Fruit fly (Drosophila melanogaster) whole organism, embryonic: Measurements from ENCODE around the gene CG13085.

Source experiments
- Adf1 ChIP-seq: fragments of 200-800 bp; sonication (Bioruptor generic); IDR thresholded peaks from 2 replicates; pipeline ENCODE4 v1.3.6; 2022; ENCODE audit warnings: missing biosample characterization, missing genetic modification characterization
- CG10321 ChIP-seq: fragments of 200-800 bp; sonication (Bioruptor generic); IDR thresholded peaks from 2 replicates; pipeline ENCODE4 v1.3.6; 2022; ENCODE audit warnings: missing biosample characterization, missing genetic modification characterization
- CG10431 ChIP-seq: fragments of 200-800 bp; sonication (Bioruptor generic); optimal IDR thresholded peaks from 3 replicates; lab custom pipeline; 2018; ENCODE audit warnings: missing biosample characterization, mild to moderate bottlenecking, missing genetic modification characterization
- CG10543 ChIP-seq: fragments of 200-800 bp; sonication (Bioruptor generic); optimal IDR thresholded peaks from 3 replicates; lab custom pipeline; 2017; ENCODE audit warnings: missing biosample characterization, mild to moderate bottlenecking, missing genetic modification characterization, moderate library complexity
- CG10654 ChIP-seq: fragments of 200-800 bp; sonication (Bioruptor generic); optimal IDR thresholded peaks from 2 replicates; lab custom pipeline; 2016; ENCODE audit warnings: missing biosample characterization, missing genetic modification characterization
- CG11560 ChIP-seq: fragments of 200-800 bp; sonication (Bioruptor generic); IDR thresholded peaks from 3 replicates; pipeline ENCODE4 v1.3.6; 2022; ENCODE audit warnings: missing biosample characterization, missing genetic modification characterization
- CG11695 ChIP-seq: fragments of 200-800 bp; sonication (Bioruptor generic); IDR thresholded peaks from 3 replicates; pipeline ENCODE4 v1.3.6; 2022; ENCODE audit warnings: missing biosample characterization, missing genetic modification characterization
- CG14050 ChIP-seq: fragments of 200-800 bp; sonication (Bioruptor generic); IDR thresholded peaks from 3 replicates; pipeline ENCODE4 v1.3.6; 2022; ENCODE audit warnings: missing biosample characterization, missing genetic modification characterization
- CG15011 ChIP-seq: fragments of 200-800 bp; sonication (Bioruptor generic); optimal IDR thresholded peaks from 3 replicates; lab custom pipeline; 2018; ENCODE audit warnings: missing biosample characterization, mild to moderate bottlenecking, missing genetic modification characterization
- CG15479 ChIP-seq: fragments of 200-800 bp; sonication (Bioruptor generic); optimal IDR thresholded peaks from 3 replicates; lab custom pipeline; 2019; ENCODE audit warnings: missing biosample characterization, mild to moderate bottlenecking, missing genetic modification characterization, moderate library complexity
- CG16815 ChIP-seq: fragments of 200-800 bp; sonication (Bioruptor generic); optimal IDR thresholded peaks from 3 replicates; lab custom pipeline; 2017; ENCODE audit warnings: missing biosample characterization, mild to moderate bottlenecking, missing genetic modification characterization
- CG17612 ChIP-seq: fragments of 200-800 bp; sonication (Bioruptor generic); IDR thresholded peaks from 2 replicates; pipeline ENCODE4 v1.3.6; 2022; ENCODE audit warnings: missing biosample characterization, missing genetic modification characterization
- CG2199 ChIP-seq: fragments of 200-800 bp; sonication (Bioruptor generic); IDR thresholded peaks from 3 replicates; pipeline ENCODE4 v1.3.6; 2022; ENCODE audit warnings: missing biosample characterization, missing genetic modification characterization
- CG2202 ChIP-seq: fragments of 200-800 bp; sonication (Bioruptor generic); optimal IDR thresholded peaks from 2 replicates; lab custom pipeline; 2018; ENCODE audit warnings: missing biosample characterization, mild to moderate bottlenecking, missing genetic modification characterization
- CG2889 ChIP-seq: fragments of 200-800 bp; sonication (Bioruptor generic); IDR thresholded peaks from 3 replicates; pipeline ENCODE4 v1.3.6; 2022; ENCODE audit warnings: missing biosample characterization, missing genetic modification characterization
- CG30020 ChIP-seq: fragments of 200-800 bp; optimal IDR thresholded peaks from 2 replicates; lab custom pipeline; 2019; ENCODE audit warnings: missing biosample characterization, mild to moderate bottlenecking, missing genetic modification characterization, moderate library complexity
- CG3281 ChIP-seq: fragments of 200-800 bp; sonication (Bioruptor generic); optimal IDR thresholded peaks from 3 replicates; lab custom pipeline; 2017; ENCODE audit warnings: missing biosample characterization, mild to moderate bottlenecking, missing genetic modification characterization
- CG34422 ChIP-seq: fragments of 200-800 bp; sonication (Bioruptor generic); IDR thresholded peaks from 3 replicates; pipeline ENCODE4 v1.3.6; 2022; ENCODE audit warnings: missing biosample characterization, missing genetic modification characterization
- CG4328 ChIP-seq: fragments of 200-800 bp; sonication (Bioruptor generic); optimal IDR thresholded peaks from 3 replicates; lab custom pipeline; 2017; ENCODE audit warnings: missing biosample characterization, missing genetic modification reagents, missing genetic modification characterization
- CG43689 ChIP-seq: fragments of 200-800 bp; sonication (Bioruptor generic); IDR thresholded peaks from 2 replicates; pipeline ENCODE4 v1.3.6; 2022; ENCODE audit warnings: missing biosample characterization, missing genetic modification characterization
- CG6254 ChIP-seq: fragments of 200-800 bp; sonication (Bioruptor generic); optimal IDR thresholded peaks from 3 replicates; lab custom pipeline; 2017; ENCODE audit warnings: mild to moderate bottlenecking, missing biosample characterization, missing genetic modification reagents, missing genetic modification characterization
- CG7357 ChIP-seq: fragments of 200-800 bp; sonication (Bioruptor generic); IDR thresholded peaks from 3 replicates; pipeline ENCODE4 v1.3.6; 2022; ENCODE audit warnings: missing biosample characterization, missing genetic modification characterization
- CG9727 ChIP-seq: fragments of 200-800 bp; sonication (Bioruptor generic); optimal IDR thresholded peaks from 3 replicates; lab custom pipeline; 2017; ENCODE audit warnings: missing biosample characterization, mild to moderate bottlenecking, missing genetic modification characterization
- Gug ChIP-seq: fragments of 200-800 bp; sonication (Bioruptor generic); IDR thresholded peaks from 4 replicates; pipeline ENCODE4 v1.3.6; 2022; ENCODE audit warnings: missing biosample characterization, missing genetic modification characterization
- HLH3B ChIP-seq: fragments of 200-800 bp; sonication (Bioruptor generic); IDR thresholded peaks from 2 replicates; pipeline ENCODE4 v1.3.6; 2022; ENCODE audit warnings: missing biosample characterization, missing genetic modification characterization
- HLHmδ ChIP-seq: fragments of 200-800 bp; sonication (Bioruptor generic); optimal IDR thresholded peaks from 2 replicates; lab custom pipeline; 2018; ENCODE audit warnings: missing biosample characterization, mild to moderate bottlenecking, missing genetic modification characterization, moderate library complexity
- Hr39 ChIP-seq: fragments of >200 bp; optimal IDR thresholded peaks from 2 replicates; lab custom pipeline; 2017
- Lpt ChIP-seq: fragments of >200 bp; optimal IDR thresholded peaks from 2 replicates; lab custom pipeline; 2018; ENCODE audit warnings: missing biosample characterization, missing genetic modification characterization
- Med ChIP-seq: fragments of 200-800 bp; sonication (Bioruptor generic); peaks from one replicate; lab custom pipeline; 2016; ENCODE audit warnings: missing biosample characterization, missing genetic modification characterization, mild to moderate bottlenecking, inconsistent platforms, moderate library complexity
- NC2β ChIP-seq: fragments of 200-800 bp; sonication (Bioruptor generic); optimal IDR thresholded peaks from 2 replicates; lab custom pipeline; 2016; ENCODE audit warnings: missing biosample characterization, missing genetic modification characterization
- Xrp1 ChIP-seq: fragments of 200-800 bp; sonication (Bioruptor generic); IDR thresholded peaks from 2 replicates; pipeline ENCODE4 v1.3.6; 2022; ENCODE audit warnings: missing biosample characterization, missing genetic modification characterization
- al ChIP-seq: fragments of 200-800 bp; sonication (Bioruptor generic); IDR thresholded peaks from 2 replicates; pipeline ENCODE4 v1.3.6; 2022; ENCODE audit warnings: missing biosample characterization, missing genetic modification characterization
- caup ChIP-seq: fragments of 200-800 bp; sonication (Bioruptor generic); optimal IDR thresholded peaks from 3 replicates; lab custom pipeline; 2017; ENCODE audit warnings: missing biosample characterization, mild to moderate bottlenecking, missing genetic modification characterization, moderate library complexity; ENCODE audit not compliant: severe bottlenecking
- chinmo ChIP-seq: fragments of 200-800 bp; sonication (Bioruptor generic); IDR thresholded peaks from 4 replicates; pipeline ENCODE4 v1.3.6; 2022; ENCODE audit warnings: missing biosample characterization, missing genetic modification characterization; ENCODE audit not compliant: partially characterized antibody
- chm ChIP-seq: fragments of 200-800 bp; sonication (Bioruptor generic); IDR thresholded peaks from 2 replicates; pipeline ENCODE4 v1.3.6; 2022; ENCODE audit warnings: missing biosample characterization, missing genetic modification characterization
- dpn ChIP-seq, 2 experiments: fragments of 200-800 bp; sonication (Bioruptor generic); optimal IDR thresholded peaks; 3 replicates each; lab custom pipeline; 2016; ENCODE audit warnings: missing biosample characterization in 2 of 2, missing genetic modification characterization in 2 of 2
- fd3F ChIP-seq: fragments of 200-800 bp; sonication (Bioruptor generic); optimal IDR thresholded peaks from 2 replicates; lab custom pipeline; 2018; ENCODE audit warnings: missing biosample characterization, mild to moderate bottlenecking, missing genetic modification characterization, moderate library complexity
- fd96Cb ChIP-seq: fragments of 200-800 bp; sonication (Bioruptor generic); optimal IDR thresholded peaks from 2 replicates; lab custom pipeline; 2018; ENCODE audit warnings: missing biosample characterization, mild to moderate bottlenecking, missing genetic modification characterization, moderate library complexity
- gcm ChIP-seq: fragments of 200-800 bp; sonication (Bioruptor generic); optimal IDR thresholded peaks from 2 replicates; lab custom pipeline; 2019; ENCODE audit warnings: missing biosample characterization, mild to moderate bottlenecking, missing genetic modification characterization, moderate library complexity
- lbe ChIP-seq: fragments of 200-800 bp; sonication (Bioruptor generic); optimal IDR thresholded peaks from 2 replicates; lab custom pipeline; 2016; ENCODE audit warnings: missing biosample characterization, mild to moderate bottlenecking, missing genetic modification characterization
- nmo ChIP-seq: fragments of 200-800 bp; sonication (Bioruptor generic); optimal IDR thresholded peaks from 2 replicates; lab custom pipeline; 2018; ENCODE audit warnings: missing biosample characterization, mild to moderate bottlenecking, missing genetic modification characterization, moderate library complexity
- org-1 ChIP-seq: fragments of 200-800 bp; sonication (Bioruptor generic); optimal IDR thresholded peaks from 2 replicates; lab custom pipeline; 2017; ENCODE audit warnings: missing biosample characterization, missing genetic modification characterization
- peb ChIP-seq: fragments of 200-800 bp; sonication (Bioruptor generic); IDR thresholded peaks from 2 replicates; pipeline ENCODE4 v1.3.6; 2022; ENCODE audit warnings: missing biosample characterization, missing genetic modification characterization
- pfk ChIP-seq: fragments of 200-800 bp; sonication (Bioruptor generic); optimal IDR thresholded peaks from 2 replicates; lab custom pipeline; 2018; ENCODE audit warnings: missing biosample characterization, mild to moderate bottlenecking, missing genetic modification characterization, moderate library complexity
- pnt ChIP-seq: fragments of 200-800 bp; sonication (Bioruptor generic); optimal IDR thresholded peaks from 3 replicates; lab custom pipeline; 2016; ENCODE audit warnings: missing biosample characterization, missing genetic modification characterization
- pros ChIP-seq: fragments of 200-800 bp; sonication (Bioruptor generic); optimal IDR thresholded peaks from 3 replicates; lab custom pipeline; 2019; ENCODE audit warnings: missing biosample characterization, mild to moderate bottlenecking, missing genetic modification characterization, moderate library complexity
- sqz ChIP-seq: fragments of 200-800 bp; sonication (Bioruptor generic); optimal IDR thresholded peaks from 3 replicates; lab custom pipeline; 2018; ENCODE audit warnings: missing biosample characterization, mild to moderate bottlenecking, missing genetic modification characterization
- tll ChIP-seq, 2 experiments: fragments of 200-800 bp in 1 of 2; fragments of >200 bp in 1 of 2; sonication (Bioruptor generic) in 1 of 2; optimal IDR thresholded peaks; 2 replicates each; lab custom pipeline; 2017 to 2019; ENCODE audit warnings: missing biosample characterization in 2 of 2, missing genetic modification characterization in 2 of 2, mild to moderate bottlenecking in 1 of 2, moderate library complexity in 1 of 2
- twi ChIP-seq: fragments of 200-800 bp; optimal IDR thresholded peaks from 2 replicates; lab custom pipeline; 2019; ENCODE audit warnings: missing biosample characterization, mild to moderate bottlenecking, missing genetic modification characterization, moderate library complexity
- wor ChIP-seq: fragments of 200-800 bp; sonication (Bioruptor generic); IDR thresholded peaks from 2 replicates; pipeline ENCODE4 v1.3.6; 2022; ENCODE audit warnings: missing biosample characterization, missing genetic modification characterization
- zf30C ChIP-seq: fragments of 200-800 bp; sonication (Bioruptor generic); optimal IDR thresholded peaks from 3 replicates; lab custom pipeline; 2018; ENCODE audit warnings: missing biosample characterization, mild to moderate bottlenecking, missing genetic modification characterization

CG13085 gene

DNA sequence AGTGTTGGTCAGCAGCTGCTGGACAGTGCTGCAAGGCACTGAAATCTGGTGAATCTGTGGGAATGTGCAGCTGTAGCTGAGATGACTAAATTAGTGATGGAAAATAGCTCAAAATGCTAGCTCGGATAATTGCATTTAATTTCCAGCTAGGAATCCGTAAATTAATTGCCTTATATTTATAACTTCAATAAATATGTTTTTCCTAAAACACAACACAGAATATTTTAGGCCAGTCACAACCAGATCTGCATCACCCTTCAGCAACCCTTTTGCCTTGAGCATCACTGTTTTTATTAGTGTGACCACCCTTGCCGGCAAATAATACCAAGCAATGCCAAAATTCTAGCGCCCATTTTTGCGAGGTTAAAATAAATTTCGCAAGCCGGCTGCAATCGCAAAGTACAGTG is 20.9 kb downstream of the CG13085 start, which contains the start of gene Hs2st (continued):
- TF ChIP-seq pnt (GFP tag; lab: Kevin White, UChicago) (peak; percentile 95), HLH3B (GFP tag; lab: Robert Waterston, UW) (peak; percentile 86), Lpt (GFP tag; lab: Kevin White, UChicago) (no peak), chinmo (GFP tag; lab: Robert Waterston, UW) (peak; percentile 79; the same call in 3 of the 4 replicates), NC2β (GFP tag; lab: Kevin White, UChicago) (peak; percentile 91), CG10431 (GFP tag; lab: Kevin White, UChicago) (peak; percentile 73), CG2889 (peak; percentile 90), chm (GFP tag; lab: Robert Waterston, UW) (peak; percentile 88), nmo (GFP tag; lab: Kevin White, UChicago) (peak; percentile 97), pros (GFP tag; lab: Kevin White, UChicago) (peak; percentile 1), CG11560 (peak; percentile 87), wor (GFP tag; lab: Robert Waterston, UW) (peak; percentile 89), Med (GFP tag; lab: Kevin White, UChicago) (peak; percentile 99), al (GFP tag; lab: Robert Waterston, UW) (peak; percentile 95), CG4328 (GFP tag; lab: Kevin White, UChicago) (peak; percentile 89), CG7357 (GFP tag; lab: Robert Waterston, UW) (peak; percentile 87), gcm (GFP tag; lab: Kevin White, UChicago) (no peak), twi (tag; lab: Kevin White, UChicago) (peak; percentile 86), Hr39 (lab: Kevin White, UChicago) (no peak), tll (GFP tag; optimal IDR thresholded peaks at IDR 0.05; lab: Kevin White, UChicago) (peak; percentile 50 to 94), caup (peak; percentile 92), dpn (GFP tag; optimal IDR thresholded peaks at IDR 0.05; lab: Kevin White, UChicago) (peak; percentile 96 to 97), Xrp1 (GFP tag; lab: Robert Waterston, UW) (peak; percentile 94), CG11695 (GFP tag; lab: Robert Waterston, UW) (peak; percentile 82), sqz (GFP tag; lab: Kevin White, UChicago) (peak; percentile 88), CG17612 (GFP tag; lab: Robert Waterston, UW) (peak; percentile 78), peb (peak; percentile 86), CG10543 (GFP tag; lab: Kevin White, UChicago) (peak; percentile 91), CG16815 (GFP tag; lab: Kevin White, UChicago) (peak; percentile 94), CG9727 (GFP tag; lab: Kevin White, UChicago) (peak; percentile 89), CG10321 (GFP tag; lab: Robert Waterston, UW) (peak; percentile 57; the same call in 1 of the 2 replicates), HLHmδ (no peak), Gug (GFP tag; lab: Robert Waterston, UW) (peak; percentile 93), CG10654 (GFP tag; lab: Kevin White, UChicago) (peak; percentile 94), CG3281 (GFP tag; lab: Kevin White, UChicago) (peak; percentile 90), fd96Cb (tag; lab: Kevin White, UChicago) (peak; percentile 86), pfk (GFP tag; lab: Kevin White, UChicago) (peak; percentile 34), CG43689 (GFP tag; lab: Robert Waterston, UW) (peak; percentile 67), CG2202 (peak; percentile 81), org-1 (GFP tag; lab: Kevin White, UChicago) (peak; percentile 79), fd3F (GFP tag; lab: Kevin White, UChicago) (peak; percentile 88), CG30020 (peak; percentile 78), CG14050 (peak; percentile 86), Adf1 (GFP tag; lab: Robert Waterston, UW) (peak; percentile 75), CG6254 (peak; percentile 50), lbe (GFP tag; lab: Kevin White, UChicago) (peak; percentile 85), zf30C (GFP tag; lab: Kevin White, UChicago) (no peak), CG15479 (GFP tag; lab: Kevin White, UChicago) (peak; percentile 93), CG15011 (peak; percentile 80), CG2199 (GFP tag; lab: Robert Waterston, UW) (peak; percentile 79; the same call in 1 of the 3 replicates), CG34422 (GFP tag; lab: Robert Waterston, UW) (peak; percentile 94)
